Fruit fly (Drosophila melanogaster) whole organism, pupa: ENCODE data around the gene Cp19.

Experiments
- CG12605 ChIP-seq: fragments of 200-800 bp; sonication (Bioruptor generic); IDR thresholded peaks from 2 replicates; pipeline ENCODE4 v1.3.6; 2022; ENCODE audit warnings: missing biosample characterization, missing genetic modification characterization
- CG14655 ChIP-seq: fragments of 200-800 bp; sonication (Bioruptor generic); optimal IDR thresholded peaks from 3 replicates; lab custom pipeline; 2017; ENCODE audit warnings: mild to moderate bottlenecking, missing biosample characterization, missing genetic modification reagents, missing genetic modification characterization
- CG15710 ChIP-seq: fragments of 200-800 bp; sonication (Bioruptor generic); optimal IDR thresholded peaks from 2 replicates; lab custom pipeline; 2018; ENCODE audit warnings: missing biosample characterization, mild to moderate bottlenecking, missing genetic modification characterization, moderate library complexity
- Ets98B ChIP-seq: fragments of 200-800 bp; sonication (Bioruptor generic); IDR thresholded peaks from 2 replicates; pipeline ENCODE4 v1.3.6; 2022; ENCODE audit warnings: missing biosample characterization, missing genetic modification characterization
- gl ChIP-seq: fragments of 200-800 bp; sonication (Bioruptor generic); optimal IDR thresholded peaks from 2 replicates; lab custom pipeline; 2018; ENCODE audit warnings: missing biosample characterization, mild to moderate bottlenecking, missing genetic modification characterization

DNA sequence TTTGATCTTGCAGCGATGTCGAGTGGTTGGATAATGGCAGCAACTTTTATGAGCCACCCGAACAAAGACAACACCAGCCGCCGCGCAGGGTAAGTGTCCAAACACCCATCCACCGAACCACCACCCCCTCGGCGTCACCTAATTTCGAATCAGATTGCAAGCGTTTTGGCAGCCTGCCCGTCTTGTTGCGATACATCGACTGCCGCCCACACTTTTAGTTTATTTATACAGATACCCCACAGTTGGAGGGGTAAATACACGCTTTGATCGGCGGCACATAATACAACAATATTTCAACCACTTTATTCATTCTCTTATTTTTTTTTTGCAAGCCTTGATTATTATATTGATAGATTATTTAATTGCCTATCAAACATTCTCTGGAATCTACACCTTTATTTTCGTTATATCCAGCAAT, 33.4 kb downstream of the Cp19 start:
- TF ChIP-seq Ets98B (GFP tag; lab: Robert Waterston, UW) (peak; percentile 64), CG12605 (GFP tag; lab: Robert Waterston, UW) (peak; percentile 21; the same call in 1 of the 2 replicates), CG15710 (tag; lab: Kevin White, UChicago) (peak; percentile 8), gl (tag; lab: Kevin White, UChicago) (no peak), CG14655 (GFP tag; lab: Kevin White, UChicago) (no peak)
